Worm (Caenorhabditis elegans): ENCODE data around the gene K08D12.8.

DNA sequence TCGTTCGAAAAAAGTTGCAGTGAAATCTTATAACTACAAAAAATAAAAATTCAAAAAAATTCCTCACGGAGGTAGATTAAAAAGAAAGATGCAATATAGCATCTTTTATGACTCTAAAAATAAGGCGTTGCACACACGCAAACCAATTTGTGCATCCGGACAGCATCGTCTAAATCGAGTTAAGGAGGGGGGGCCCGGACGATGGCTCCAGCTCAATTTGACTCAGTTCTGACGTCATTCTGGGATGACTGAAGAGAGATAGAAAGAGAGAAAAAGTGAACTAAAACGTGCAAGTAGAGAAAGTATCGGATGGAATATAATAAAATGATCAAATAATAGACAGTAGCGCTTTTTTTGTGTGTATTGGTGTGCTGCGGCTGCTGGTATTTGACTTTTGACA, 40.0 kb downstream of the K08D12.8 start:
- no peak for TF ChIP-seq flt-1 (GFP tag; IDR thresholded peaks at IDR 0.05)
- TF ChIP-seq ztf-29 (GFP tag; IDR thresholded peaks at IDR 0.05) = no peak
- TF ChIP-seq tab-1 (GFP tag; IDR thresholded peaks at IDR 0.05) = no peak
- TF ChIP-seq klf-2 (GFP tag; conservative IDR thresholded peaks at IDR 0.05) = no peak

Measured in whole organism, midembryonic.